Fruit fly (Drosophila melanogaster): ENCODE data around the gene Cipc.

- no peak for TF ChIP-seq br (GFP tag; optimal IDR thresholded peaks at IDR 0.05)
- no peak for TF ChIP-seq N (GFP tag; optimal IDR thresholded peaks at IDR 0.05)
- TF ChIP-seq usp (GFP tag; optimal IDR thresholded peaks at IDR 0.05) = no peak
- no peak for TF ChIP-seq lola (GFP tag; optimal IDR thresholded peaks at IDR 0.05)
- no peak for TF ChIP-seq Vsx2 (GFP tag; optimal IDR thresholded peaks at IDR 0.05; ENCODE audit: partially characterized antibody)
- TF ChIP-seq h (GFP tag; optimal IDR thresholded peaks at IDR 0.05) = no peak
- no peak for TF ChIP-seq GATAd (GFP tag; optimal IDR thresholded peaks at IDR 0.05)
- no peak for TF ChIP-seq rgr (GFP tag; optimal IDR thresholded peaks at IDR 0.05)
- TF ChIP-seq psq (GFP tag; optimal IDR thresholded peaks at IDR 0.05) = no peak
- no peak for TF ChIP-seq Rel (GFP tag; optimal IDR thresholded peaks at IDR 0.05)
- TF ChIP-seq Rel (tag; optimal IDR thresholded peaks at IDR 0.05) = no peak
- no peak for TF ChIP-seq CG9705 (GFP tag; optimal IDR thresholded peaks at IDR 0.05)
Measured at dm6 chr3R:26132854-26133253, 26.2 kb downstream of the Cipc start, which contains the start of gene CG6142.

Data from whole organism, wandering third instar larva.